Worm (Caenorhabditis elegans): Measurements from ENCODE around the gene R01H2.4.

Gene R01H2.4

DNA sequence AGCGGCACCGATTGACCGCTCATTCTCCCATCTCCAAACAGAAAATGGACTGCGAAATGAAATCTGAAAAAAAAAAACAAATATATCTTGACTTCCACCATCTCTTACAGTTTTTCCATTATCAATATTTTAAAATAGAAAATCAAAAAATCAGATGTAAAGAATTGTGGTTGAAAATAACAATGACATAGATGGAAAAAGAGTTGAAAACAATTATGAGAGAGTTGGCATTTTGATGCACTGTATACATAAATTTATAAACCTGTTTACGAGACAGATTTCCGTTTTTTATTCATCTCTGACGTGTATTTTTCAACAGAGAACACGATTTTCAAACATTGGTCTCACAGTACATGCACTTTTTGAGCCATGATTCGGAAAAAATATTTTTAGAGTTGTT is 16.6 kb upstream of the R01H2.4 start, which contains the start of gene ZK418.7:
Gene ZK418.7, minus strand, starts transcription at position 101 of the 400 bp plus-strand sequence.
- TF ChIP-seq tbx-8 (GFP tag; optimal IDR thresholded peaks at IDR 0.05): no peak
- TF ChIP-seq flh-1 (GFP tag; optimal IDR thresholded peaks at IDR 0.05): no peak
- TF ChIP-seq elt-3 (tag; optimal IDR thresholded peaks at IDR 0.05): no peak
- TF ChIP-seq elt-1 (tag; optimal IDR thresholded peaks at IDR 0.05; ENCODE audit: borderline replicate concordance, insufficient read depth): no peak

DNA sequence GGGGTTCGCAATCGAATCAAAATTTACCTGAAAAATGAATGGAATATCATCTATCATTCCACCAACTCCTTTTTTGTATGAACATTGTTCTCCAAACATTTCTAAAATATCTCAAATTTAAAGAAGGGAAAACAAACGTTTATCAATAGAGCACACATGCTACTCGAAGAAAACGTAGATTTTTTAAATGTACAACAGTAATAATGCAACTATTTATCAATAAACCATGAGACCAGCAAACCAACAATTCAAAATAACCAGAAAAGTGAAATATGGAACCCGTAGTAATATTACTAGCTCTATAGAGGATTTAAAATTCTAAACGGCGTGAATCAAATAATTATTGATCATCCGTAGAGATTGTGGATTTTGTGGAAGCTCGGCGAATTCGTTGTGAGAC is 14.7 kb upstream of the R01H2.4 start, which contains the start of gene ZK418.6:
Gene ZK418.6, minus strand, starts transcription at position 101 of the 400 bp plus-strand sequence.
- TF ChIP-seq lin-32 (GFP tag; optimal IDR thresholded peaks at IDR 0.05) (no peak), ceh-43 (GFP tag; optimal IDR thresholded peaks at IDR 0.05) (no peak), unc-62 (GFP tag; optimal IDR thresholded peaks at IDR 0.05) (no peak), nhr-28 (tag; optimal IDR thresholded peaks at IDR 0.05) (no peak), zip-8 (tag; optimal IDR thresholded peaks at IDR 0.05) (no peak), ham-2 (GFP tag; optimal IDR thresholded peaks at IDR 0.05) (no peak), bed-3 (GFP tag; optimal IDR thresholded peaks at IDR 0.05) (no peak), elt-3 (tag; optimal IDR thresholded peaks at IDR 0.05) (no peak), lin-13 (tag; optimal IDR thresholded peaks at IDR 0.05) (no peak), drap-1 (GFP tag; optimal IDR thresholded peaks at IDR 0.05) (no peak)

DNA sequence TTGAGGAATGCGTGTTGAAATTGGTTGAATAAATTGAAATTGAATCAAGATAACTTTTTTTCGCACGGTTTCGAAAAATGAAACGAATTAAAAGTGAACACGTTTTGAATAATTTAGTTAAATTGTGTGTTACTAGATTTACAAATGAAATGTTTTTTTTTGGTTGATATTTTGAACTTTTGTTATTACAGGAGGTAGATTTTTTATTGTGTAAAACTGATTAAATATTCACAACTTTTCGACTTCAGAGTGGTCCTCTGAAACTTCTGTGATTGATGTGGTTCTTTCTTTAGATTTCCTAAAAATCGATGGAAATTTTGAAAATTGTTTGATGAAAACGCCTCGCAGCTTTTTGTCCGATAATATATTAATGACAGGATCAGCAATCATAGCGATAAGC is 12.3 kb upstream of the R01H2.4 start, which contains the start of gene ZK418.13:
Gene ZK418.13, minus strand, starts transcription at position 101 of the 400 bp plus-strand sequence.
- TF ChIP-seq blmp-1 (tag; optimal IDR thresholded peaks at IDR 0.05) (no peak), flh-1 (GFP tag; optimal IDR thresholded peaks at IDR 0.05) (no peak), ceh-39 (tag; optimal IDR thresholded peaks at IDR 0.05) (no peak), sem-2 (GFP tag; optimal IDR thresholded peaks at IDR 0.05) (no peak), nhr-28 (tag; optimal IDR thresholded peaks at IDR 0.05) (no peak), cnd-1 (tag; optimal IDR thresholded peaks at IDR 0.05) (no peak)

DNA sequence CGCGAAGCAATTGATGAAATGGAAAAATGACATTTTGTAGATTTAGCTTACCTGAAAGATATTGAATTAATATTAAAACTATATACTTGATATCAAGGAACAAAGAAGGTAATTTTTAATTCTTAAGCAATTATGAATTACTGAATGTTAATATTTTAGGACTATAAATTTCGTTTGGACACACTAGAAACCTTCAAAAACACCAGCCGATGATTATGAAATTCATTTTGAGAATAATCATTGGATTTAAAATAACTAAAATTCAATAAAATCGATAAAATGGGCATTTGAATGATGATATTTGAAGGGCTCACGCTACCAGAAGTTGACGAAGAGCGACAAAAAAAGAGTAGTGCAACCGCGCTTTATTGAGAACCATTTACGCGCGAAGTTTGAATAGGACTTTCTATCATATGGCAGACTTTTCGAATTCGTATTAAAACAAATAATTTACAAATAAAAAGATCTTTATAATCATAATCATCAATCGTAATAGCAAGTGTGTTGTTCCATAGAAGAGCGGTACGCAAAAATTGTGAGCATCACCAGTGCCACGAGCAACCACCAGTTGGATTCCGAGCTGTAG is 9.8 kb upstream of the R01H2.4 start, which contains the start of gene ZK418.5:
Gene ZK418.5, minus strand, starts transcription at position 51 of the 586 bp plus-strand sequence.
- TF ChIP-seq ceh-39 (tag; optimal IDR thresholded peaks at IDR 0.05): peak; percentile 22
- TF ChIP-seq ham-2 (GFP tag; optimal IDR thresholded peaks at IDR 0.05): no peak
- TF ChIP-seq cnd-1 (tag; optimal IDR thresholded peaks at IDR 0.05): no peak
- no peak for TF ChIP-seq unc-62 (GFP tag; optimal IDR thresholded peaks at IDR 0.05)
- peak; percentile 32 for TF ChIP-seq mep-1 (tag; optimal IDR thresholded peaks at IDR 0.05)
- TF ChIP-seq lsy-2 (tag; optimal IDR thresholded peaks at IDR 0.05): peak; percentile 48
- no peak for TF ChIP-seq sptf-1 (tag; optimal IDR thresholded peaks at IDR 0.05)

DNA sequence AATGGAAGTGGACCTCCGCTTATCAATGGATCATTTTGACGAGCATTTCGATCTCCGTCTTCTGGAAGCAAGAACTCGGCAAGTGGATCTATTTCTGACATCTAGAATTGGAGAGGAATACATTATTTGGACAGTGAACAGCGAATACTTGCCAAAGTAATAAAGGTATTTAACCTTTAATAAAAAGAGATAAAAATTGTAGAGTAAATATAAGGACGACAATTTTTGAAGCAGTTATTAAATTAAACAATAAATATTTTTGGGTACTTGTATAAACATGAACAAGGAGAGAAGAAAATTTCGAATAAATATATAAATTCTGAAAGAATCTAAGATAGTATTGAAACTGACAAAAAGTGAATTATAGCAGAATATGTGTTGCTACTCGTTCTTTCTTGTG is 8.4 kb upstream of the R01H2.4 start, which contains the start of gene lin-37:
Gene lin-37, minus strand, starts transcription at position 101 of the 400 bp plus-strand sequence.
- TF ChIP-seq mls-2 (tag; optimal IDR thresholded peaks at IDR 0.05) (no peak), hlh-1 (tag; optimal IDR thresholded peaks at IDR 0.05) (no peak), drap-1 (GFP tag; optimal IDR thresholded peaks at IDR 0.05) (no peak), ceh-83 (GFP tag; optimal IDR thresholded peaks at IDR 0.05) (no peak), unc-62 (GFP tag; optimal IDR thresholded peaks at IDR 0.05) (no peak), nhr-76 (tag; optimal IDR thresholded peaks at IDR 0.05) (no peak), elt-1 (tag; optimal IDR thresholded peaks at IDR 0.05; ENCODE audit: borderline replicate concordance, insufficient read depth) (no peak), zip-8 (tag; optimal IDR thresholded peaks at IDR 0.05) (no peak), mab-5 (tag; optimal IDR thresholded peaks at IDR 0.05) (no peak), M03D4.4 (tag; optimal IDR thresholded peaks at IDR 0.05) (no peak), tbx-8 (GFP tag; optimal IDR thresholded peaks at IDR 0.05) (no peak)

DNA sequence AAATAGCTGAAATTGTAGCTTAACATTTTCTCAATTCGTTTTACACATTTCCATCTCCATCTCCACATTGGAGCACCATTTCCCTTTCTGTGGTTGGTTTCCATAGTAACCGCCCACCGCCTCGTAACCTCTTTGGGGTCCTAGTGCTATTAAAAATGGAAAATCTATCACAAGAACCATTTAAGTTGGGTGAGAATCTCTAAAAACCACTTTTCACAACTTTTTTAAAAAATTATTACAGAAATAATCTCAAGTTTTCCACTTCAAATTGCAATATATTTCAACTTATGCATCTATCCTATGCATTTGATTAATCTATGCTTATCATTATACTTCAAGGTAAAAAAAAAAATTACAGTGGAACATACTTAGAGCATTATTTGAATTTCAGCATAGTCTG is 5.9 kb upstream of the R01H2.4 start, which contains the start of gene tmem-17:
Gene tmem-17, plus strand, starts transcription at position 301 of the 400 bp plus-strand sequence.
- no peak for TF ChIP-seq ham-2 (GFP tag; optimal IDR thresholded peaks at IDR 0.05)
- TF ChIP-seq ceh-43 (GFP tag; optimal IDR thresholded peaks at IDR 0.05): no peak
- no peak for TF ChIP-seq nhr-12 (tag; optimal IDR thresholded peaks at IDR 0.05)
- no peak for TF ChIP-seq elt-3 (tag; optimal IDR thresholded peaks at IDR 0.05)
- TF ChIP-seq ztf-11 (tag; optimal IDR thresholded peaks at IDR 0.05): no peak
- TF ChIP-seq elt-1 (tag; optimal IDR thresholded peaks at IDR 0.05; ENCODE audit: borderline replicate concordance, insufficient read depth): no peak
- TF ChIP-seq unc-62 (GFP tag; optimal IDR thresholded peaks at IDR 0.05): no peak
- no peak for TF ChIP-seq nhr-28 (tag; optimal IDR thresholded peaks at IDR 0.05)
- no peak for TF ChIP-seq blmp-1 (tag; optimal IDR thresholded peaks at IDR 0.05)
- TF ChIP-seq sem-2 (GFP tag; optimal IDR thresholded peaks at IDR 0.05): no peak

Measured in whole organism, mixed stage, embryonic.